Fruit fly (Drosophila melanogaster) whole organism, wandering third instar larva: ENCODE data around the gene lin-52.

Experiments used
- CrebA ChIP-seq: fragments of 200-800 bp; sonication (Bioruptor generic); optimal IDR thresholded peaks from 2 replicates; lab custom pipeline; 2016; ENCODE audit warnings: missing biosample characterization, mild to moderate bottlenecking, missing genetic modification characterization, borderline replicate concordance
- GATAd ChIP-seq: sonication (Bioruptor generic); optimal IDR thresholded peaks from 2 replicates; lab custom pipeline; 2016; ENCODE audit warnings: missing biosample characterization, missing genetic modification characterization
- Hr78 ChIP-seq: fragments of >200 bp; optimal IDR thresholded peaks from 2 replicates; lab custom pipeline; 2017; ENCODE audit warnings: missing biosample characterization, missing genetic modification characterization
- Jra ChIP-seq: sonication (Bioruptor generic); optimal IDR thresholded peaks from 2 replicates; lab custom pipeline; 2016; ENCODE audit warnings: missing biosample characterization, missing genetic modification characterization
- Mio ChIP-seq: sonication (Bioruptor generic); optimal IDR thresholded peaks from 2 replicates; lab custom pipeline; 2016; ENCODE audit warnings: missing biosample characterization, missing genetic modification characterization
- Myc ChIP-seq: fragments of >200 bp; optimal IDR thresholded peaks from 2 replicates; lab custom pipeline; 2017
- OdsH ChIP-seq: fragments of 200-800 bp; sonication (Bioruptor generic); optimal IDR thresholded peaks from 2 replicates; lab custom pipeline; 2016; ENCODE audit warnings: missing biosample characterization, mild to moderate bottlenecking, missing genetic modification characterization
- Sp1 ChIP-seq: fragments of 200-800 bp; sonication (Bioruptor generic); optimal IDR thresholded peaks from 3 replicates; lab custom pipeline; 2019; ENCODE audit warnings: missing biosample characterization, mild to moderate bottlenecking, missing genetic modification characterization, moderate library complexity
- h ChIP-seq: fragments of 200-800 bp; sonication (Bioruptor generic); optimal IDR thresholded peaks from 3 replicates; lab custom pipeline; 2016; ENCODE audit warnings: missing biosample characterization, mild to moderate bottlenecking, missing genetic modification characterization
- lola ChIP-seq: fragments of >200 bp; optimal IDR thresholded peaks from 2 replicates; lab custom pipeline; 2017; ENCODE audit warnings: missing biosample characterization, missing genetic modification characterization
- psq ChIP-seq: fragments of 200-800 bp; sonication (Bioruptor generic); optimal IDR thresholded peaks from 3 replicates; lab custom pipeline; 2017; ENCODE audit warnings: missing biosample characterization, mild to moderate bottlenecking, missing genetic modification characterization, moderate library complexity
- tai ChIP-seq: sonication (Bioruptor generic); optimal IDR thresholded peaks from 2 replicates; lab custom pipeline; 2016; ENCODE audit warnings: missing biosample characterization, missing genetic modification characterization
- usp ChIP-seq: fragments of >200 bp; optimal IDR thresholded peaks from 2 replicates; lab custom pipeline; 2017; ENCODE audit warnings: missing biosample characterization, missing genetic modification characterization

DNA sequence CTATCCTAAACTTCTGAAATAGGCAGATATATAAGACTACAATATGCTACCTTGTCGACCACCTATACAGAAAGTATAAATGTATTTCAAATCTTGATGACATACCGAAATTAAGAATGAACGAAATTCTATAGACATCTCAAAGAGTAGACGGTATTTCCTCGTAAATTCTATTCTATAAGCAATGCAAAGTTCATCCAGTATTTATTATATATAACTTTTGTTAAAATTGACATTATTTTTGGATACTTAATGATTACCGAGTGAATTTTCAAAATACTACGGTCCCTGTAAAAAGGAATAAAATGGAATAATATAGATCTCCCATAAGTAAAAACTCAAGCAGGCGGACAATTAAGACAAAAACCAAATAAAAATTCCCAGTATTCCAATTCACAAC, 34.4 kb upstream of the lin-52 start, which contains the start of gene CG15767:
- TF ChIP-seq Sp1 (GFP tag; lab: Kevin White, UChicago) (no peak), lola (no peak), psq (GFP tag; lab: Kevin White, UChicago) (no peak), CrebA (GFP tag; lab: Kevin White, UChicago) (no peak), Jra (GFP tag; lab: Kevin White, UChicago) (no peak), Myc (no peak), tai (GFP tag; lab: Kevin White, UChicago) (no peak), GATAd (GFP tag; lab: Kevin White, UChicago) (no peak), h (GFP tag; lab: Kevin White, UChicago) (no peak), Mio (GFP tag; lab: Kevin White, UChicago) (no peak), OdsH (GFP tag; lab: Kevin White, UChicago) (no peak), Hr78 (GFP tag; lab: Kevin White, UChicago) (no peak), usp (GFP tag; lab: Kevin White, UChicago) (no peak)
